Fruit fly (Drosophila melanogaster) Kc167 (cell line): ENCODE measurements around the gene CycD.

Source experiments
- Myc ChIP-seq: fragments of >200 bp; optimal IDR thresholded peaks from 2 replicates; lab custom pipeline; 2017; ENCODE audit warnings: missing external identifiers
- Sin3A ChIP-seq: fragments of >200 bp; optimal IDR thresholded peaks from 2 replicates; lab custom pipeline; 2018; ENCODE audit warnings: missing external identifiers
- h ChIP-seq: fragments of >200 bp; optimal IDR thresholded peaks from 3 replicates; lab custom pipeline; 2018; ENCODE audit warnings: missing external identifiers
- insv ChIP-seq: fragments of >200 bp; optimal IDR thresholded peaks from 3 replicates; lab custom pipeline; 2018; ENCODE audit warnings: missing external identifiers
- psq ChIP-seq: fragments of >200 bp; optimal IDR thresholded peaks from 2 replicates; lab custom pipeline; 2017; ENCODE audit warnings: missing external identifiers
- ttk ChIP-seq: sonication (Bioruptor generic); optimal IDR thresholded peaks from 2 replicates; lab custom pipeline; 2017; ENCODE audit warnings: missing external identifiers

Gene CycD

DNA sequence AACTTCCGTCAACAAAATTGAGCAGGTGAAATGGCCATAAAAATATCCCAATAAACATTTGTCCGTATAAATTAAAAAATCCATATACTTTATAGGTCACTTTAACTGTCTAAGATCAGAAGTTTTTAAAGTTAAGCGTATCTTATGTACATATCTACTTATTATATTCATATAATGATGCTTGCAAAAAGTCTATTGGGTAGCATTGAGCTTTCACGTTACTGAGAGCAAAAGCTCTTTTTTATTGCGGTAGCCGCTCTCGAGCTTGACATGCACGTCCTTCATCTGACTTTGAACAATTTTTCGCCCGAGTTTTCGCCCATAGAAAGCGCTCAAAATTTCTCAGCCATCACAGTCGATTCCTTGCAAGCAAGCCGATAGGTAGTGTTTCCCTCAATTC lies 41.6 kb downstream of the CycD start, which contains the start of gene Gapdh2:
Gene Gapdh2 (plus strand): TSS at position 283 of the 400 bp plus-strand sequence.
- TF ChIP-seq ttk (lab: Kevin White, UChicago) (no peak), psq (lab: Kevin White, UChicago) (no peak), Myc (lab: Kevin White, UChicago) (no peak), insv (no peak), h (lab: Kevin White, UChicago) (no peak), Sin3A (lab: Kevin White, UChicago) (no peak)

DNA sequence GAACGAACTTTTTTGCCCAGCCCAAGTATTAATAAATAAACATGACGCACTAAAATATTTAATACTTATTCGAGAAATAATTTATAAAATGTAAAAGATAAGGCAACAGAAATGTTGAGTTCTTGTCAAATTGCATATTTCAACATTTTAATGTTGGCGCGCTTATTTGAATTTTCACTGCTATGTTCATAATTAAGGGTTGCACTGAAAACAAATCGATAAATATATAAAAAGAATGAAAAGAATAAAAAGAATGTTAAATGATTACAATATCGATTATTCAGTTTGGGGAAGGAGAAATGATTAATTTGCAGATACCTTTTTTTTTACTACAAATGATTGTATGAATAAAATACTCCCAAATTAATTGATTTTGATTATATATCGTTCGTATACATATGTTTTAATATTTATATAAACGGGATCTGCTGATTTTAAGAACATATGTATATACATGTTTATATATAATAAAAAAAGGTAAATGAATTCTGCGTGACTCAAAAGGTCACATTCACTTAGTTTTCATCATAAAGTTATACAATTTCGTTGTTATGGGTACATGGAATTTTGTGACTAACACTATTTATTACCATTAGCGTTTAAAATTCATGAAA lies 42.6 kb downstream of the CycD start:
- TF ChIP-seq Sin3A (lab: Kevin White, UChicago) (no peak), h (lab: Kevin White, UChicago) (no peak), insv (no peak), Myc (lab: Kevin White, UChicago) (no peak), psq (lab: Kevin White, UChicago) (no peak)

DNA sequence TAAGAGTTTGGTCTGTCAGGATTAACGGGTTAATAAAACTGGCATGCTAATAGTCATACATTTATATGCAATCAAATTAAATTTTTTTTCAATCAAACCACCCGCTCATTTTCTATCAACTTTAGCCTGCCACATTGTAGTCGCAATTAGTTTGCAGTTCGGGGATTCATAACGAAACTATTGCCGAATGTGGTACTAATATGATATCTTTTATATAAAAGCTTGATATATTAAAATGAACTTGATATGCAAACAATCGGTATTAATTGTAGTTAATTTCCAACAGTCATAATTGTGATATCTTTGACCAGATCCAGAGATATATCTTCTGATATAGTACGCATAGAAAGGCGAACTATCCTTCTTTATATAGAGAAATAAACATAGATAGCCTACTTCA lies 43.4 kb downstream of the CycD start:
- TF ChIP-seq ttk (lab: Kevin White, UChicago) (no peak), Myc (lab: Kevin White, UChicago) (no peak), h (lab: Kevin White, UChicago) (no peak), Sin3A (lab: Kevin White, UChicago) (no peak), insv (no peak), psq (lab: Kevin White, UChicago) (no peak)

DNA sequence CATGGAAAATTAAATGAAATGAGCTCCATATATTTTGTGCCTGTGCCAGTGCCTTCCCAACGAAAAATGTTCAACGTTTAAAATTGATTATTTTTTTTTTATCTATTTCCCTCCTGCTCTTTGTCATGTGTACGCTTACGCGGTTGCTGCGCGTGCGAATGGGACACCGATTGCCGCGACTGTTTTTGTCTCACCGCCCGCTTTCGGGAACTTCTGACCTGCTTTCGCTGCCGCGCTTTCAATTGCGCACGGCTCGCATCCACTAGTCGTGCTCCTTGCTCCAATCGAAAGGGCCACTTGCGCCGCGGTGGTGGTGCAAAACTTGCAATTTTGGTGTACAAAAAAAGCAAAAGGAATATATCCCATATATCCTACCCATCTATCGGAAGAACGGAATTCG lies 49.0 kb downstream of the CycD start:
- TF ChIP-seq ttk (lab: Kevin White, UChicago) (no peak), Myc (lab: Kevin White, UChicago) (no peak), h (lab: Kevin White, UChicago) (no peak), Sin3A (lab: Kevin White, UChicago) (no peak)

DNA sequence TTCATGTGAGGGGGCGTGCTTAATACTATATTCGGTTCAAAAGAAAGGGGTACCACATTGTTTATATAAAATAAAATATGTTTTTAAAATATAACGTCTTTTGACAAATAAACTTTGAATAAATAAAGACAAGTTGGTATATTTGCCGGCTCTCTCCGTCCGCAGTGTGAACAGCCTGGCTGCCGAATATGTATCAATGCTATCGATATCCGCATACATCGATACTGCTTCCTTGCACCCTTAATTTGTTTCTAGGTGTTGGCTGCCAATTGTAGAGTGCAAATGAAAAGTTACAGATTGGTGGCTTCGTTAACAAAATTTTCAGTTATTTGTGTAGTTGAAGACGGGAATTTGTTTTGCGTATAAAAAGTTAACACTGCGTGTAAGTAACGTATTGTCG lies 49.6 kb downstream of the CycD start, which contains the start of gene Gbeta13F:
Gene Gbeta13F (plus strand): TSS at position 247 of the 400 bp plus-strand sequence.
- TF ChIP-seq Myc (lab: Kevin White, UChicago) (no peak), insv (no peak), h (lab: Kevin White, UChicago) (no peak), Sin3A (lab: Kevin White, UChicago) (no peak), ttk (lab: Kevin White, UChicago) (no peak), psq (lab: Kevin White, UChicago) (no peak)

DNA sequence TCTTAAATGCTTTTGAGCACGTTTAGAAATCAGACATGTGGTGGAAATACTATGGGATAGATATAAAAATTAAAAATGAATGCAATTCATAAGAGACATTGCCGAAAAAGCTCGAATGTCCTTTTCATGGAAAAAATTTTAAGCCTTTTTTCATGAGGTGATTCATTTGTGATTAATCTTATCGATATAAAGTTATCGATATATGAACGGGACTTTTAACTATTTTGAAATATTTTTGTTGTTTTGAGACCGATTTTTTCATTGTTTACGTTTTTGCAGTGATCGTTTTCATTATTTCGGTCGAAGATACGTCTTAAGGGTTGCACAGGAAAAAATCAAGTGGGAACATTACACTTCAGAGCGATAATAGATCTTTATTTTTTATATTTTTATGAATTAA lies 50.1 kb downstream of the CycD start, which contains the start of gene AlkB:
Gene AlkB (minus strand): TSS at position 101 of the 400 bp plus-strand sequence.
- TF ChIP-seq psq (lab: Kevin White, UChicago) = no peak
- no peak for TF ChIP-seq Myc (lab: Kevin White, UChicago)
- TF ChIP-seq h (lab: Kevin White, UChicago) = no peak
- TF ChIP-seq Sin3A (lab: Kevin White, UChicago) = no peak
- no peak for TF ChIP-seq ttk (lab: Kevin White, UChicago)
- TF ChIP-seq insv = no peak

DNA sequence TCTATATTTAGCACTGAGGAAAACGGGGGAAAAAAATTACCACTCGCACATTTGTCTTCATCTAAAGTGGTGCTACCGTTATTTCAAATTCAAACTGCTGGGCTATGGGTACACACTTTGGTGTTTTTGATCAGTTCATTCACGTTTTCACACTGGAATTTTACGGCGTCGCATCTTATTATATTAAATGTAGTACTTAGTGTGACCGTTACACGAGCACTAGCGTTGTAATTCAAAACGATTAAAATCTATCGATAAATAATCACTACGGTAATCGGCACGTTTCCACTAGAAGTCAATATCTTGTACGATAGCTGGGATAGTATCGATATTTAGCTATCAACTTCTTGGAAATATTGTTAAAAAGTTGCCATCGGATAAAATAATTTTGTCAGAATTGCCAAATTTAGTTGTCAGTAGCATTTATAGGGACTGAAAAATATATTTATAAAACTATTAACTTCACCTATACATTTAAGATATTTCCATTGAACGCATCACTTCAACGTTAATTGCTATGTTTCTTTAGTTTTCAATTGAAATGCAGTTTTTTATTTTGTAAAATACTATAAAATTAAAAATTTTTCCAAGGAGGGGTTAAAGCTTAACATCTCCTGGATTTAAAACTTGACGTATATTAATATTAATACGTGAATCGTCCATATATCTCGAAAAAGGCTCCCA lies 51.7 kb downstream of the CycD start, which contains the start of the genes CG46440 and Myb:
Gene CG46440 (minus strand): TSS at position 223 of the 684 bp plus-strand sequence.
Gene Myb (minus strand): TSS at position 223 of the 684 bp plus-strand sequence.
- TF ChIP-seq psq (lab: Kevin White, UChicago) (no peak), Sin3A (lab: Kevin White, UChicago) (no peak), ttk (lab: Kevin White, UChicago) (no peak), h (lab: Kevin White, UChicago) (no peak), insv (no peak), Myc (lab: Kevin White, UChicago) (no peak)
